Worm (Caenorhabditis elegans): ENCODE data around the gene eri-1.

The eri-1 gene

ce11 chrIV:419674-420073, at the start of gene eri-1:
Gene eri-1 (minus strand): TSS chrIV:419958.
- TF ChIP-seq ama-1 (optimal IDR thresholded peaks at IDR 0.05), result peak; percentile 6
- no peak for TF ChIP-seq dmd-8 (GFP tag; IDR thresholded peaks at IDR 0.05)
- peak; percentile 24; the same call in 1 of the 2 replicates for TF ChIP-seq snpc-1.2 (GFP tag; IDR thresholded peaks at IDR 0.05)
- no peak for TF ChIP-seq zfp-2 (tag; optimal IDR thresholded peaks at IDR 0.05)
- TF ChIP-seq aha-1 (tag), result peak; percentile 13
- TF ChIP-seq daf-19 (GFP tag; conservative IDR thresholded peaks at IDR 0.05), result no peak
- 0 out of 2 replicates have a peak, but pooled peaks have one; percentile 12 for TF ChIP-seq mdt-29 (GFP tag; IDR thresholded peaks at IDR 0.05)
- TF ChIP-seq fkh-10 (GFP tag; optimal IDR thresholded peaks at IDR 0.05), result no peak
- peak; percentile 0 for TF ChIP-seq mes-2 (tag; optimal IDR thresholded peaks at IDR 0.05; ENCODE audit: poor library complexity, severe bottlenecking)
- TF ChIP-seq daf-16 (GFP tag; optimal IDR thresholded peaks at IDR 0.05), result no peak
- no peak for TF ChIP-seq daf-16 (tag; optimal IDR thresholded peaks at IDR 0.05)

ce11 chrIV:468307-468706, 48.5 kb upstream of the eri-1 start:
- TF ChIP-seq F26F4.8 (GFP tag; conservative IDR thresholded peaks at IDR 0.05) (0 out of 2 replicates have a peak, but pooled peaks have one; percentile 41), vab-7 (GFP tag; IDR thresholded peaks at IDR 0.05) (no peak)

DNA sequence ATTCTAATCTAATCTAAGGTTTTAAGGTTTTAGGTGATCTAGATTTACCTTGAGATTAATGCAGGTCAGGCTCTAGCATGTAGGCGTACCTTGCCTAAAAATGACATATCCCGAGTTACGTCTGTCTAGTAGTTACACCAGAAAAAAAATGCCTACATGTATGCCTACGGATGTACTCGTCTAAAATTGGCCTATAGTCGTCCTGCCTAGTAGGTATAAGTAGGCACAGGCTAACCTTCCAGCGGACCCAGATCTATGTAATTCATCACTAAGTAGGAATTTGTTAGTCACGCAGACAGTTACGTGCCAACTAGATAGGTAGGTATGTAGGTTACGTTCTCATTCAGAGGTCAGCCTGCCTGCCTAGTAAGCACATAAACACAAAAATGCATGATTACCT, 47.5 kb upstream of the eri-1 start:
- TF ChIP-seq unc-62 (GFP tag; optimal IDR thresholded peaks at IDR 0.05 in 1 of 2) (peak in 1 of 2 experiments; percentile 91), unc-62 (tag; optimal IDR thresholded peaks at IDR 0.05) (no peak), hif-1 (tag; optimal IDR thresholded peaks at IDR 0.05) (no peak), ceh-28 (tag; optimal IDR thresholded peaks at IDR 0.05) (no peak), ZK337.2 (GFP tag; IDR thresholded peaks at IDR 0.05) (no peak), daf-19 (GFP tag; conservative IDR thresholded peaks at IDR 0.05) (no peak), tag-97 (GFP tag; IDR thresholded peaks at IDR 0.05) (no peak)

ce11 chrIV:466569-466968, 46.8 kb upstream of the eri-1 start:
- no peak for TF ChIP-seq ceh-62 (tag; optimal IDR thresholded peaks at IDR 0.05)
- TF ChIP-seq unc-62 (GFP tag; optimal IDR thresholded peaks at IDR 0.05 in 1 of 2), result peak in 1 of 2 experiments; percentile 97
- no peak for TF ChIP-seq unc-62 (tag; optimal IDR thresholded peaks at IDR 0.05)

DNA sequence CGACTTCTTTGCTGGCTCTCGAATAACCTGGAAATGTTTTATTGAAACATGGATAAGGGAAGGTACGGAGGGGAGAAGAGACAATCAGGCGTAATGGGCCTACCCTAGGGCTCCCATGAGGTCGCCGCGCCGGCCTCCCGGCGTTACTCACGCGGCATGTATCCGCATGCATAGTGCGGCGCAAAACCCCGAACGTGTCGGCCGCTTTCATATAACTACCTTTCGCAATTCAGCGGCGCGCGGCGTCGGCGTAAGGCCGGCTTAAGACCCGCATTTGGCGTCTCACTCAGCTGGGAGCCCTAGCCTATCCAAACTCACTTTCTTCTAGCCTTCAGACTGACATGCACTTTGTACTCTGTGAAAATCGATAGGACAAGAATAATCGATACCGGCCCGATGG, 42.3 kb upstream of the eri-1 start:
- peak; percentile 80 for TF ChIP-seq set-16 (GFP tag; IDR thresholded peaks at IDR 0.05)
- TF ChIP-seq saeg-2 (GFP tag; IDR thresholded peaks at IDR 0.05), result 0 out of 2 replicates have a peak, but pooled peaks have one; percentile 55
- TF ChIP-seq hif-1 (tag; optimal IDR thresholded peaks at IDR 0.05), result no peak
- TF ChIP-seq attf-4 (tag; optimal IDR thresholded peaks at IDR 0.05), result no peak

- TF ChIP-seq ceh-20 (GFP tag; IDR thresholded peaks at IDR 0.05), result no peak
- TF ChIP-seq daf-8 (GFP tag; IDR thresholded peaks at IDR 0.05), result peak; percentile 17; the same call in 1 of the 2 replicates
- TF ChIP-seq aly-2 (tag; optimal IDR thresholded peaks at IDR 0.05), result no peak
- 0 out of 2 replicates have a peak, but pooled peaks have one; percentile 12 for TF ChIP-seq hmg-1.1 (GFP tag; IDR thresholded peaks at IDR 0.05)
- TF ChIP-seq hif-1 (tag; optimal IDR thresholded peaks at IDR 0.05), result peak in 1 of 2 experiments; percentile 26
- peak; percentile 91 for TF ChIP-seq set-16 (GFP tag; IDR thresholded peaks at IDR 0.05)
- 0 out of 2 replicates have a peak, but pooled peaks have one; percentile 24 for TF ChIP-seq Y105C5A.15 (GFP tag; IDR thresholded peaks at IDR 0.05)
- TF ChIP-seq rbr-2 (tag; optimal IDR thresholded peaks at IDR 0.05), result no peak
- 0 out of 2 replicates have a peak, but pooled peaks have one; percentile 56 for TF ChIP-seq dmd-9 (GFP tag; IDR thresholded peaks at IDR 0.05)
- 0 out of 2 replicates have a peak, but pooled peaks have one; percentile 13 for TF ChIP-seq Y48G9A.11 (GFP tag; IDR thresholded peaks at IDR 0.05)
- no peak for TF ChIP-seq F26F4.8 (GFP tag; conservative IDR thresholded peaks at IDR 0.05)
- TF ChIP-seq egl-43 (GFP tag; IDR thresholded peaks at IDR 0.05), result peak; percentile 73
- no peak for TF ChIP-seq nhr-28 (tag; optimal IDR thresholded peaks at IDR 0.05)
Measured at ce11 chrIV:460614-461079, 40.9 kb upstream of the eri-1 start, which contains the start of gene M04G7.2. Gene M04G7.2 (minus strand): TSS chrIV:461029.

Measured in whole organism, L4 larva.